Worm (Caenorhabditis elegans) whole organism, young adult: ENCODE data around the gene R155.5.

ENCODE experiments used
- B0019.2 ChIP-seq: fragments of 200-800 bp; sonication (Bioruptor generic); conservative IDR thresholded peaks from 2 replicates; pipeline ENCODE4 v1.3.6; 2022; ENCODE audit warnings: missing genetic modification reagents, missing genetic modification characterization, missing compliant biosample characterization
- him-1 ChIP-seq: sonication (generic microtip); optimal IDR thresholded peaks from 2 replicates; lab custom pipeline; 2016; ENCODE audit warnings: missing genotype, missing genetic modification reagents, missing genetic modification characterization, missing compliant biosample characterization
- hlh-26 ChIP-seq: fragments of 200-800 bp; sonication (Bioruptor generic); conservative IDR thresholded peaks from 2 replicates; pipeline ENCODE4 v1.3.6; 2022; ENCODE audit warnings: missing genetic modification reagents, missing genetic modification characterization, missing compliant biosample characterization
- hmg-20 ChIP-seq: fragments of 200-800 bp; sonication (Bioruptor generic); IDR thresholded peaks from 2 replicates; pipeline ENCODE4 v1.3.6; 2022; ENCODE audit warnings: missing genetic modification reagents, missing genetic modification characterization, missing compliant biosample characterization
- madf-3 ChIP-seq: fragments of 200-800 bp; sonication (Bioruptor generic); IDR thresholded peaks from 2 replicates; pipeline ENCODE4 v1.3.6; 2022; ENCODE audit warnings: missing genetic modification reagents, missing genetic modification characterization, missing compliant biosample characterization
- nfya-2 ChIP-seq: fragments of 200-800 bp; sonication (Bioruptor generic); IDR thresholded peaks from 2 replicates; pipeline ENCODE4 v1.3.6; 2022; ENCODE audit warnings: missing genetic modification reagents, missing genetic modification characterization, missing compliant biosample characterization
- sea-2 ChIP-seq: fragments of 200-800 bp; sonication (Bioruptor generic); IDR thresholded peaks from 2 replicates; pipeline ENCODE4 v1.3.6; 2022; ENCODE audit warnings: missing genetic modification characterization, missing compliant biosample characterization
- somi-1 ChIP-seq: fragments of 200-800 bp; sonication (Bioruptor generic); optimal IDR thresholded peaks from 2 replicates; lab custom pipeline; 2018; ENCODE audit warnings: mild to moderate bottlenecking, missing genetic modification characterization, missing compliant biosample characterization
- tlf-1 ChIP-seq: fragments of 200-800 bp; sonication (Bioruptor generic); optimal IDR thresholded peaks from 2 replicates; lab custom pipeline; 2018; ENCODE audit warnings: mild to moderate bottlenecking, missing genetic modification characterization, missing compliant biosample characterization
- unc-62 ChIP-seq: fragments of 150-350 bp; optimal IDR thresholded peaks from 2 replicates; lab custom pipeline; 2014; ENCODE audit warnings: missing biosample characterization, missing genetic modification reagents, missing genetic modification characterization
- ztf-18 ChIP-seq: sonication (generic microtip); optimal IDR thresholded peaks from 2 replicates; lab custom pipeline; 2016; ENCODE audit warnings: missing genotype, mild to moderate bottlenecking, missing genetic modification characterization, missing compliant biosample characterization
- ztf-3 ChIP-seq: fragments of 200-800 bp; sonication (Bioruptor generic); optimal IDR thresholded peaks from 2 replicates; lab custom pipeline; 2018; ENCODE audit warnings: mild to moderate bottlenecking, missing genetic modification characterization, missing compliant biosample characterization

DNA sequence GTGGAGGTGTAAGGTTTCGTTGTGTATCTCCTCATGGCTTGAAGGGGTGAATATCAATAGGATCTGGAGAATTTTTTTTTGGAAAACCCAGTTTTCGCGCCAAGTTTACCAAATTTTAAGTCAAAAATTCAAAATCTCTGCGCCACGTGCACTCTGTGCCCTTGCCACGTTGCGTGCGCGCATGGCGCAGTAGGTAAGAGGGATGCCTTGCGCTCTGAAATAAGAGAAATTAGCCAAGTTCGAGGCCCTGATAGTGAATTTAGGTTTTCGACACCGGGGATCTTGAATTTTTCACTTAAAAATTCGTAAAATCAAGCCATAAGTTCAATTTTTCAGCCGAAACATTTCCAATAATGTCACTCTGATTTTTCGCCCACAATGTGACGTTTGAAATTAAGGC is 11.1 kb upstream of the R155.5 start:
- TF ChIP-seq sea-2 (GFP tag; lab: Robert Waterston, UW) (no peak), somi-1 (no peak), madf-3 (GFP tag; lab: Robert Waterston, UW) (no peak), nfya-2 (GFP tag; lab: Robert Waterston, UW) (no peak), ztf-18 (tag; lab: Kevin White, UChicago) (no peak), ztf-3 (GFP tag; lab: Kevin White, UChicago) (no peak), B0019.2 (GFP tag; lab: Robert Waterston, UW) (no peak), him-1 (tag; lab: Kevin White, UChicago) (no peak), hlh-26 (no peak), hmg-20 (GFP tag; lab: Robert Waterston, UW) (no peak), unc-62 (GFP tag; lab: Kevin White, UChicago) (no peak), tlf-1 (GFP tag; lab: Kevin White, UChicago) (no peak)
